Worm (Caenorhabditis elegans) whole organism, L1 larva: ENCODE results near the gene D2024.18.

Experiments
- C16A3.4 ChIP-seq: fragments of 150-350 bp; optimal IDR thresholded peaks from 2 replicates; lab custom pipeline; 2014; ENCODE audit warnings: missing biosample characterization, missing genetic modification characterization
- Y116A8C.19 ChIP-seq: sonication (generic microtip); optimal IDR thresholded peaks from 2 replicates; lab custom pipeline; 2016; ENCODE audit warnings: missing compliant biosample characterization, missing genetic modification characterization, borderline replicate concordance
- aha-1 ChIP-seq: fragments of 150-350 bp; optimal IDR thresholded peaks from 2 replicates; lab custom pipeline; 2014; ENCODE audit warnings: missing biosample characterization, missing genetic modification characterization
- alr-1 ChIP-seq: fragments of 200-800 bp; sonication (Bioruptor generic); optimal IDR thresholded peaks from 2 replicates; lab custom pipeline; 2018; ENCODE audit warnings: borderline replicate concordance, mild to moderate bottlenecking, missing genetic modification characterization, missing compliant biosample characterization
- aly-2 ChIP-seq: fragments of 150-350 bp; optimal IDR thresholded peaks from 2 replicates; lab custom pipeline; 2014; ENCODE audit warnings: missing biosample characterization, missing genetic modification characterization
- ama-1 ChIP-seq: fragments of 150-350 bp; optimal IDR thresholded peaks from 2 replicates; lab custom pipeline; 2014
- blmp-1 ChIP-seq: fragments of 150-350 bp; optimal IDR thresholded peaks from 2 replicates; lab custom pipeline; 2014; ENCODE audit warnings: missing biosample characterization, missing genetic modification characterization
- ceh-63 ChIP-seq: fragments of 200-800 bp; sonication (Bioruptor generic); optimal IDR thresholded peaks from 2 replicates; lab custom pipeline; 2018; ENCODE audit warnings: mild to moderate bottlenecking, missing genetic modification characterization, missing compliant biosample characterization
- ceh-82 ChIP-seq, 3 experiments: fragments of 150-350 bp in 1 of 3; sonication (generic microtip) in 2 of 3; optimal IDR thresholded peaks; 2 replicates each; lab custom pipeline; 2014 to 2017; ENCODE audit warnings: missing biosample characterization in 3 of 3, missing genetic modification characterization in 3 of 3
- ceh-90 ChIP-seq: sonication (generic microtip); optimal IDR thresholded peaks from 2 replicates; lab custom pipeline; 2016; ENCODE audit warnings: missing genetic modification characterization, missing compliant biosample characterization
- egl-13 ChIP-seq: sonication (generic microtip); optimal IDR thresholded peaks from 2 replicates; lab custom pipeline; 2016; ENCODE audit warnings: missing genotype, missing genetic modification reagents, missing genetic modification characterization, missing compliant biosample characterization
- egl-27 ChIP-seq, 2 experiments: fragments of 150-350 bp in 1 of 2; sonication (generic microtip); optimal IDR thresholded peaks; 3 replicates each; lab custom pipeline; 2017 to 2018; ENCODE audit warnings: missing biosample characterization in 2 of 2, missing genetic modification characterization in 2 of 2, missing genetic modification reagents in 2 of 2
- elt-2 ChIP-seq: sonication (generic microtip); optimal IDR thresholded peaks from 2 replicates; lab custom pipeline; 2016; ENCODE audit warnings: missing genetic modification characterization, mild to moderate bottlenecking, inconsistent platforms, missing compliant biosample characterization, missing genetic modification reagents
- elt-3 ChIP-seq, 6 experiments: fragments of 150-350 bp in 1 of 6; sonication (generic microtip); optimal IDR thresholded peaks; 2 replicates each; lab custom pipeline; 2017 to 2018; ENCODE audit warnings: missing biosample characterization in 6 of 6, missing genetic modification characterization in 6 of 6, inconsistent platforms in 1 of 6
- ets-5 ChIP-seq: fragments of 200-800 bp; sonication (Bioruptor generic); IDR thresholded peaks from 2 replicates; pipeline ENCODE4 v1.3.6; 2022; ENCODE audit warnings: missing genetic modification characterization, missing compliant biosample characterization
- fkh-8 ChIP-seq: sonication (generic microtip); optimal IDR thresholded peaks from 2 replicates; lab custom pipeline; 2016; ENCODE audit warnings: mild to moderate bottlenecking, missing genetic modification characterization, missing compliant biosample characterization
- hlh-4 ChIP-seq: sonication (generic microtip); optimal IDR thresholded peaks from 2 replicates; lab custom pipeline; 2016; ENCODE audit warnings: mild to moderate bottlenecking, missing genetic modification characterization, missing compliant biosample characterization
- irx-1 ChIP-seq: sonication (generic microtip); optimal IDR thresholded peaks from 2 replicates; lab custom pipeline; 2016; ENCODE audit warnings: missing genetic modification characterization, missing compliant biosample characterization
- jun-1 ChIP-seq: fragments of 150-350 bp; optimal IDR thresholded peaks from 2 replicates; lab custom pipeline; 2014; ENCODE audit warnings: missing biosample characterization, missing genetic modification reagents, missing genetic modification characterization
- lin-15B ChIP-seq: fragments of 150-350 bp; sonication (generic microtip); optimal IDR thresholded peaks from 3 replicates; lab custom pipeline; 2014; ENCODE audit warnings: missing biosample characterization, missing genetic modification characterization
- lin-35 ChIP-seq, 2 experiments: fragments of 150-350 bp; optimal IDR thresholded peaks; 2 replicates each; lab custom pipeline; 2014; ENCODE audit warnings: missing biosample characterization in 2 of 2, missing genetic modification characterization in 2 of 2, missing genetic modification reagents in 2 of 2
- lir-3 ChIP-seq: sonication (generic microtip); optimal IDR thresholded peaks from 2 replicates; lab custom pipeline; 2016; ENCODE audit warnings: mild to moderate bottlenecking, missing genetic modification characterization, moderate library complexity, missing compliant biosample characterization; ENCODE audit not compliant: poor library complexity
- mab-9 ChIP-seq: fragments of 200-800 bp; sonication (Bioruptor generic); IDR thresholded peaks from 2 replicates; pipeline ENCODE4 v1.3.6; 2022; ENCODE audit warnings: missing genetic modification reagents, missing genetic modification characterization, missing compliant biosample characterization
- mef-2 ChIP-seq: fragments of 150-350 bp; optimal IDR thresholded peaks from 2 replicates; lab custom pipeline; 2014; ENCODE audit warnings: missing biosample characterization, missing genetic modification characterization
- nhr-12 ChIP-seq: sonication (generic microtip); optimal IDR thresholded peaks from 2 replicates; lab custom pipeline; 2017; ENCODE audit warnings: missing biosample characterization, missing genetic modification characterization
- nhr-20 ChIP-seq: sonication (generic microtip); optimal IDR thresholded peaks from 2 replicates; lab custom pipeline; 2016; ENCODE audit warnings: mild to moderate bottlenecking, missing genetic modification characterization, missing compliant biosample characterization
- nhr-237 ChIP-seq: fragments of 150-350 bp; optimal IDR thresholded peaks from 2 replicates; lab custom pipeline; 2014; ENCODE audit warnings: missing biosample characterization, missing genetic modification characterization
- nhr-28 ChIP-seq: fragments of 150-350 bp; optimal IDR thresholded peaks from 2 replicates; lab custom pipeline; 2014; ENCODE audit warnings: missing biosample characterization, missing genetic modification characterization
- nhr-90 ChIP-seq: sonication (generic microtip); optimal IDR thresholded peaks from 2 replicates; lab custom pipeline; 2016; ENCODE audit warnings: mild to moderate bottlenecking, missing genetic modification characterization, missing compliant biosample characterization; ENCODE audit not compliant: poor library complexity
- pag-3 ChIP-seq: sonication (generic microtip); optimal IDR thresholded peaks from 2 replicates; lab custom pipeline; 2017; ENCODE audit warnings: missing genetic modification characterization, mild to moderate bottlenecking, missing compliant biosample characterization, antibody characterized with exemption, borderline replicate concordance; ENCODE audit not compliant: insufficient read depth
- pax-3 ChIP-seq: fragments of 200-800 bp; sonication (Bioruptor generic); optimal IDR thresholded peaks from 2 replicates; lab custom pipeline; 2018; ENCODE audit warnings: mild to moderate bottlenecking, missing genetic modification characterization, moderate library complexity, missing compliant biosample characterization
- rnt-1 ChIP-seq: sonication (generic microtip); optimal IDR thresholded peaks from 2 replicates; lab custom pipeline; 2016; ENCODE audit warnings: mild to moderate bottlenecking, missing genetic modification characterization, moderate library complexity, missing compliant biosample characterization
- skn-1 ChIP-seq: fragments of 150-350 bp; optimal IDR thresholded peaks from 2 replicates; lab custom pipeline; 2014; ENCODE audit warnings: missing biosample characterization, missing genetic modification characterization
- snpc-4 ChIP-seq: fragments of 150-350 bp; optimal IDR thresholded peaks from 2 replicates; lab custom pipeline; 2014; ENCODE audit warnings: missing biosample characterization, missing genetic modification characterization
- snu-23 ChIP-seq: sonication (generic microtip); optimal IDR thresholded peaks from 2 replicates; lab custom pipeline; 2016; ENCODE audit warnings: missing genetic modification characterization, missing compliant biosample characterization
- sox-4 ChIP-seq: sonication (generic microtip); optimal IDR thresholded peaks from 2 replicates; lab custom pipeline; 2016; ENCODE audit warnings: missing genetic modification characterization, missing compliant biosample characterization
- sup-37 ChIP-seq: fragments of 200-800 bp; sonication (Bioruptor generic); optimal IDR thresholded peaks from 2 replicates; lab custom pipeline; 2018; ENCODE audit warnings: mild to moderate bottlenecking, missing genetic modification characterization, missing compliant biosample characterization
- tbx-2 ChIP-seq: sonication (generic microtip); optimal IDR thresholded peaks from 2 replicates; lab custom pipeline; 2016; ENCODE audit warnings: missing genetic modification characterization, missing compliant biosample characterization
- tlp-1 ChIP-seq: fragments of 150-350 bp; optimal IDR thresholded peaks from 2 replicates; lab custom pipeline; 2014; ENCODE audit warnings: missing biosample characterization, missing genetic modification characterization
- unc-30 ChIP-seq: sonication (generic microtip); optimal IDR thresholded peaks from 2 replicates; lab custom pipeline; 2017; ENCODE audit warnings: missing biosample characterization, missing genetic modification characterization
- unc-62 ChIP-seq: fragments of 150-350 bp; optimal IDR thresholded peaks from 2 replicates; lab custom pipeline; 2014; ENCODE audit warnings: missing biosample characterization, missing genetic modification reagents, missing genetic modification characterization
- unc-86 ChIP-seq: sonication (generic microtip); optimal IDR thresholded peaks from 2 replicates; lab custom pipeline; 2016; ENCODE audit warnings: missing genetic modification characterization, missing compliant biosample characterization
- unc-98 ChIP-seq: fragments of 200-800 bp; sonication (Bioruptor generic); IDR thresholded peaks from 2 replicates; pipeline ENCODE4 v1.3.6; 2022; ENCODE audit warnings: missing genetic modification characterization, missing compliant biosample characterization
- xbp-1 ChIP-seq: sonication (generic microtip); optimal IDR thresholded peaks from 2 replicates; lab custom pipeline; 2016; ENCODE audit warnings: missing genetic modification characterization, missing compliant biosample characterization
- zip-4 ChIP-seq: fragments of 200-800 bp; sonication (Bioruptor generic); optimal IDR thresholded peaks from 2 replicates; lab custom pipeline; 2018; ENCODE audit warnings: mild to moderate bottlenecking, missing genetic modification characterization, moderate library complexity, missing compliant biosample characterization
- ztf-4 ChIP-seq: fragments of 150-350 bp; optimal IDR thresholded peaks from 2 replicates; lab custom pipeline; 2014; ENCODE audit warnings: missing biosample characterization, missing genetic modification characterization

D2024.18 gene

DNA sequence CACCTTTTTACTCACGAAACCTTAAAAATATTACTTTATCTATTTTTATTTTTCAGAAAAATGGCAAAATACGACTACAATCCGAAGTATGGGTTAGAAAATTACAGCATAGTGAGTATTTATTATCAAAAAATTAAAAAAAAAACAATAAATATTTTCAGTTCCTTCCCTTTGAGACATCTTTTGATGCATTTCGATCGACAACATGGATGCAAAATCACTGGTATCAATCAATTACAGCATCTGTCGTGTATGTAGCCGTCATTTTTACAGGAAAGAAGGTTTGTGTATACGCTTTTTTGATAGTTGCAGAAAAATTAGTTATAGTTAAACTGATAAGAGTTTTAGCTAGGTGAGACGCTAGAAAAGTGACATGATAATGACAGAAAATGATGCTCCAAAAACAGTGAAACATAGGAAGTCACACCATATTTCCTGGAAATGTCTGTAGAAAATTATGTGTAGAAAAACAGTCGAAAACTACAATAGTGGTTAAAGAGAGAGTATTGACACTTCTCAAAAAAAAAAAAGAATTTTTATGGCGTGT lies 12.5 kb upstream of the D2024.18 start, which contains the start of gene elo-3:
TSS of gene elo-3 (plus strand) at position 51 of the 547 bp plus-strand sequence.
- TF ChIP-seq elt-2 (tag; lab: Kevin White, UChicago) (peak; percentile 4), pag-3 (tag; lab: Kevin White, UChicago) (no peak)
- TF ChIP-seq, all 84 proteins: peak for 1

DNA sequence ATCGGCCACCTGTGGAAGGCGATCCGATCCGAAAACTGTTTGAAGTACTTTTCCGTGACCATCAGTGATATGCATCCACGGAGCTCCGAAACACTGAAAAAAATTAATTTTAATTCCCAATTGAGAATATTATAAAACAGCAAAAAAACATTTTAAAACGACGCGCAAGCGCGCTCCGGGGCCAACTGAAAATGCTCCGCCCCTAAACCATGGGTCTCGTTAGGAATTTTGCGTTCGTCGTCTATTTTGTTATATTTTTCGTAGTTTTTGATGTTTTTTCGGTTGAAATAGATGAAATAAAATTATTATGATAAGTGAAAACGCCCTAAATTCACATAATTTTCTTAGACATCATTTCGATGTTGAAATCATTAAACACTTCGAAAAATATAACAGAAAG lies 9.7 kb upstream of the D2024.18 start:
- TF ChIP-seq tlp-1 (tag; lab: Kevin White, UChicago): no peak
- no peak for TF ChIP-seq ama-1 (lab: Kevin White, UChicago)
- TF ChIP-seq ets-5 (GFP tag; lab: Robert Waterston, UW): no peak
- no peak for TF ChIP-seq zip-4
- TF ChIP-seq ztf-4 (tag; lab: Kevin White, UChicago): no peak
- TF ChIP-seq lin-15B (tag; lab: Kevin White, UChicago): no peak
- no peak for TF ChIP-seq sox-4 (tag; lab: Kevin White, UChicago)
- no peak for TF ChIP-seq nhr-90 (tag; lab: Kevin White, UChicago)
- TF ChIP-seq elt-2 (tag; lab: Kevin White, UChicago): no peak
- no peak for TF ChIP-seq irx-1
- no peak for TF ChIP-seq lin-35 (GFP tag; optimal IDR thresholded peaks at IDR 0.05; lab: Kevin White, UChicago)
- no peak for TF ChIP-seq fkh-8
- no peak for TF ChIP-seq lir-3 (tag; lab: Kevin White, UChicago)
- TF ChIP-seq, all 84 proteins: peak for 0

DNA sequence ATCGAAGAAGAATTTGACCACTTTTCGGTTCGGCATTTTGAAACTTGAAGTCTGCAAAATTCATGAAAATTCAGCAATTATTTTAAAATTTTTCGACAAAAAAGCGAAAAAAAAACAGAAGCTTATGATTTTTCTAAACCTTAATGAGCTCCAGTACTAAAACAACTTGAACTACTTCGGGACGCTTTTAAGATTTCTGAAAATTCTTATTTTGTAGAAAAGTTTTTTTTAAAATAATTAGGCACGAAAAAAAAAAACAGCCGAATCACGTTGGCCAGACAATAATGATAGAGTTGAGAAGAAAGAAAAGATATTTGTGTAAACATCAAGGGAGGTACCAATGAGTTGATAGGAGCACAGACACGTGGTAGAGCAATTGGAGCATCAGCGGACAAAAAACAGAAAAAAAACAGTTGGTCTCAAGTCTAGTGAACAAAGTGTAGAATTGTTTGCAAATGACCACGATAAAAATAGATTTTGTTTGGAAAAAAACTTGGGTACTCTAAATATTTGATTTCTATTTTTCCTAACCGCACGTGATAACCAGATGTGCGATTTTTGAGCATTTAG lies 8.0 kb upstream of the D2024.18 start, which contains the start of gene gstk-2:
TSS of gene gstk-2 (minus strand) at position 51 of the 570 bp plus-strand sequence.
- no peak for TF ChIP-seq xbp-1 (tag; lab: Kevin White, UChicago)
- TF ChIP-seq lir-3 (tag; lab: Kevin White, UChicago): no peak
- no peak for TF ChIP-seq mab-9 (GFP tag; lab: Robert Waterston, UW)
- no peak for TF ChIP-seq sox-4 (tag; lab: Kevin White, UChicago)
- TF ChIP-seq unc-30 (tag; lab: Kevin White, UChicago): no peak
- TF ChIP-seq fkh-8: no peak
- TF ChIP-seq hlh-4: no peak
- no peak for TF ChIP-seq aly-2 (tag; lab: Kevin White, UChicago)
- TF ChIP-seq lin-15B (tag; lab: Kevin White, UChicago): no peak
- TF ChIP-seq sup-37 (GFP tag; lab: Kevin White, UChicago): no peak
- TF ChIP-seq unc-86 (tag; lab: Kevin White, UChicago): no peak
- TF ChIP-seq snpc-4: no peak
- TF ChIP-seq tbx-2 (tag; lab: Kevin White, UChicago): peak; percentile 29
- TF ChIP-seq mef-2 (tag; lab: Kevin White, UChicago): peak; percentile 51
- peak; percentile 14 for TF ChIP-seq C16A3.4 (tag; lab: Kevin White, UChicago)
- no peak for TF ChIP-seq ets-5 (GFP tag; lab: Robert Waterston, UW)
- no peak for TF ChIP-seq nhr-237 (tag; lab: Kevin White, UChicago)
- no peak for TF ChIP-seq nhr-12 (tag; lab: Kevin White, UChicago)
- peak; percentile 41 for TF ChIP-seq snu-23
- no peak for TF ChIP-seq elt-3 (tag; optimal IDR thresholded peaks at IDR 0.05; lab: Kevin White, UChicago)
- no peak for TF ChIP-seq unc-62 (GFP tag; lab: Kevin White, UChicago)
- TF ChIP-seq alr-1 (tag; lab: Kevin White, UChicago): no peak
- no peak for TF ChIP-seq egl-27 (tag; optimal IDR thresholded peaks at IDR 0.05; lab: Kevin White, UChicago)
- TF ChIP-seq jun-1 (tag; lab: Kevin White, UChicago): no peak
- no peak for TF ChIP-seq ama-1 (lab: Kevin White, UChicago)
- no peak for TF ChIP-seq ceh-63 (GFP tag; lab: Kevin White, UChicago)
- TF ChIP-seq rnt-1 (tag; lab: Kevin White, UChicago): peak; percentile 59
- peak; percentile 15 for TF ChIP-seq elt-2 (tag; lab: Kevin White, UChicago)
- TF ChIP-seq ceh-90 (tag; lab: Kevin White, UChicago): no peak
- no peak for TF ChIP-seq blmp-1 (tag; lab: Kevin White, UChicago)
- TF ChIP-seq egl-13 (tag; lab: Kevin White, UChicago): no peak
- peak; percentile 53 for TF ChIP-seq nhr-20 (tag; lab: Kevin White, UChicago)
- no peak for TF ChIP-seq pax-3 (tag; lab: Kevin White, UChicago)
- no peak for TF ChIP-seq aha-1 (tag; lab: Kevin White, UChicago)
- no peak for TF ChIP-seq Y116A8C.19
- no peak for TF ChIP-seq ceh-82 (tag; optimal IDR thresholded peaks at IDR 0.05; lab: Kevin White, UChicago)
- no peak for TF ChIP-seq unc-98 (GFP tag; lab: Robert Waterston, UW)
- TF ChIP-seq lin-35 (GFP tag; optimal IDR thresholded peaks at IDR 0.05; lab: Kevin White, UChicago): peak in 1 of 2 experiments; percentile 10
- TF ChIP-seq skn-1 (tag; lab: Kevin White, UChicago): no peak
- no peak for TF ChIP-seq nhr-28
